Worm (Caenorhabditis elegans): Measurements from ENCODE around the gene clec-147.

- no peak for TF ChIP-seq fkh-10 (GFP tag; optimal IDR thresholded peaks at IDR 0.05)
- no peak for TF ChIP-seq sdc-2 (tag; optimal IDR thresholded peaks at IDR 0.05)
- TF ChIP-seq nhr-11 (tag; optimal IDR thresholded peaks at IDR 0.05), result no peak
- no peak for TF ChIP-seq hlh-15 (tag; optimal IDR thresholded peaks at IDR 0.05)
Measured at ce11 chrII:14494414-14494463, 43.4 kb downstream of the clec-147 start, which contains the start of gene cysl-2.

Data from whole organism, late embryonic.